Fruit fly (Drosophila melanogaster): Measurements from ENCODE around the gene dnc.
"Not testable (repeated sequence)": the region's sequence is repeated elsewhere in the genome, so short reads cannot be mapped to it uniquely, and the experiment has no call there.

Gene dnc

DNA sequence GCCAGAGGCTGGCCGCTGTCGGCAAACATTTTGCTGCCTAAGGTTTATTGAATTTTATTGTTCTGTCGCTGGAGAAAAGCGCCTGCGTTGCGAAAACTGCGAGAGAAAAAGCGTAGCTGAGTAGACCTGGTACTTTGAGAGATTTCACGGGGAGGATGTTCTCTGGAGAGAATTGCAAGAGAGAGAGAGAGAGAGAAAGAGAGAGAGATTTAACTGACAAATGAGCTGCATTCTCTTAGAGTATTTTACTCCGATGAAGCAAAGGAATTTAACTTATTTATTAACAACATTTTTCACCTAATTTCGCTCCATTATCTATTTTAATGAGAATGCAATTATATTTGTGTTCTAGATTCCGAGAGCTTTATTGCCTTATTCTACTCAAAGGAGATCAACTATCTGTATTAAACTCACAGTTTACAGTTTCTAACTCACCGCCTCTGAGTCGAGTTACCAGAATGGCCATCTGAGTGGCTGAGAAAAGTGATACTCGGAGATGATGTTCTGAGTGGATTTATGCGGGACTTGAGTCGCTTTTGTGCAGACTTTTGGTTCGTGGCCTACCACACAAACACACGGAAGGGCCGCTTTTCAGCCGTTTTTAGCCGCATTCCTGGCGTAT lies 14.7 kb downstream of the dnc start:
- TF ChIP-seq CTCF (optimal IDR thresholded peaks at IDR 0.05) (no peak), CG8478 (optimal IDR thresholded peaks at IDR 0.05) (no peak)

- peak; percentile 48 to 68 for TF ChIP-seq CTCF (optimal IDR thresholded peaks at IDR 0.05)
- no peak for TF ChIP-seq CG8478 (optimal IDR thresholded peaks at IDR 0.05)
These were observed 16.1 kb downstream of the dnc start for dm6 chrX:3192301-3192700.

dm6 chrX:3193774-3194173 lies 17.5 kb downstream of the dnc start:
- TF ChIP-seq CTCF (optimal IDR thresholded peaks at IDR 0.05), result no peak
- TF ChIP-seq CG8478 (optimal IDR thresholded peaks at IDR 0.05), result no peak

- TF ChIP-seq CG8478 (optimal IDR thresholded peaks at IDR 0.05) (no peak), CTCF (optimal IDR thresholded peaks at IDR 0.05) (no peak)
These were observed 29.9 kb downstream of the dnc start for dm6 chrX:3205887-3206794.

DNA sequence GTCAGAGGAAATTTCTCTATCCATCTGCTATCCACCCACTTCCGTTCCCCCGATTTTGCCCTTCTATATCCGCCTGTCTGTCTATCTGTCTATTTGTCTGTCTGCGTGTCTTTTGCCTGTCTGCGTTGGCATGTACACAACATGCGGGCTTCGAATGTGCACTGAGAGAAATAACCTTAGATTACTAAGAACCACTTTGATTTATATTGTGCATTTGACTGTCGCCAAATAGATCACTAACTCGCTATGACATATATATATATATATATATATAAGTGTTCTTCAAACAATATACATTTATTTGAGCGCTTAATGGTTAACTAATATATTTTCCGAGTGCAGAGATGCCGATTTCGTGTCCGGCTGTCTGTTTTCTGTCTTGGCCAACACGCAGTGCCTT lies 57.4 kb downstream of the dnc start:
- TF ChIP-seq CTCF (optimal IDR thresholded peaks at IDR 0.05) (no peak), CG8478 (optimal IDR thresholded peaks at IDR 0.05) (no peak)

DNA sequence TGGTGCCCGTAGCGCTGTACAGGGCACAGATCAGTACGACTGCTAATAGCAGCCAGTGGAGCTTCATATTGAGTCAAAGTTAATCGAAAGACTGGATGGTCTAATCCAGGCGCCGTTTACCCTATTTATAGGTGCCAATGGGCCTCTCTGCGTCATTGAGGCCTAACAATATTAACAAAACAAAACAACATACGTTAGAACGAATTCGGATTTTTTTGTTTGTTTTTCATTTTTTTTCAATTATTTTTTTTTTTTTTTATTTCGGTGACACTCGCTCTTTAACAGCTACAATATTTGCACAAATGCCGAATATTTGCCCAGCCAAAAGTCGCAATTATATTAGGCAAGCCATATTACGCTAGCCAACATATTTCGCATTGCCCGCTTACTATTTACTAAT lies 60.3 kb downstream of the dnc start, which contains the start of gene CG14265:
TSS of gene CG14265 (minus strand) at position 101 of the 400 bp plus-strand sequence.
- TF ChIP-seq CG8478 (optimal IDR thresholded peaks at IDR 0.05), result no peak
- TF ChIP-seq CTCF (optimal IDR thresholded peaks at IDR 0.05), result no peak

dm6 chrX:3240471-3240870 lies 64.2 kb downstream of the dnc start, which contains the start of gene ng2:
Gene ng2 (minus strand): TSS chrX:3240571.
- not testable (repeated sequence) for TF ChIP-seq CG8478, CTCF (optimal IDR thresholded peaks at IDR 0.05)

DNA sequence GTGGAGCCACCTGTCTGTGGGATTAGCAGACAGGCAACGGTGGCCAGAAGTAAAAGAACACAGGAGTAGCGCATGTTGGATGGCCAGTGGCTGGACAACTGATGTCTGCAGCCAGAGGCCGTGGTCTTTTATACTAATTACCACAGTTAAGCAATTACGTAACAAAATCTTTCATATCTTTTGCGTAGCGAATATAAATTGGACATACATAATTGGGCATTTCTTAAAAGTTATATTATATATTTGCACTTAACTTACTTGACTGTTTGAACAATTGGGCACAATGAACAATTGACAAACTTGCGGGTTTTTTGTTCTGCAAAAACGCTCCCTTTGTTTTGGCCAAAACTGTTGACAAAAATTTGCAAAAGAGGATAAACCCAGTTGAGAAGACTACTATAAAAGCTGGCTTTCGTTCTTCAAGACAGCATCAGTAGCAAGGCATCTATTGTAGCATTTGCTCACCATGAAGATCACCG lies 65.8 kb downstream of the dnc start, which contains the start of the genes ng3 and ng1:
TSS of gene ng3 (minus strand) at position 101 of the 479 bp plus-strand sequence.
TSS of gene ng1 (plus strand) at position 429 of the 479 bp plus-strand sequence.
- TF ChIP-seq CG8478 (optimal IDR thresholded peaks at IDR 0.05) (no peak), CTCF (optimal IDR thresholded peaks at IDR 0.05) (no peak)

dm6 chrX:3244120-3244519 lies 67.9 kb downstream of the dnc start, which contains the start of gene ng4:
Gene ng4 (minus strand): TSS chrX:3244220.
- TF ChIP-seq CG8478 (optimal IDR thresholded peaks at IDR 0.05) (no peak), CTCF (optimal IDR thresholded peaks at IDR 0.05) (no peak)

DNA sequence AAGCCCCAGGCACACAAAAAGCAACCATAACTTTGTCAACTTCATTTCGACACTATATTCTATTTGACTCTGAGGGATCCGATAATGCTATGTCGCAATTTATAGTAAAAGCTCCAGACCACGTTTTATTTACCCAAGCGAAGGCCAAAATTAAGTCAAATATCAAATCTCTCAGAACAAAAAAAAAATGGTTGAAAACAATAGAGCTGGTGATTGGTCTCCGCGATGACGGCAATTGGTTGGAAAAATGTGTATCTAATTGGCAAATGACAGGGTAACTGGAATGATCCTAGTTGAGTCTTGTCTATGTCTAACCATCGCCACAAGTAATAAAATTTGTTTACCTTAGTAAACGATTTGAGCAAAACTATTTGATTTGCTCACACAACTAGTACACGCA lies 72.9 kb downstream of the dnc start, which contains the start of gene Pig1:
TSS of gene Pig1 (minus strand) at position 101 of the 400 bp plus-strand sequence.
- TF ChIP-seq CG8478 (optimal IDR thresholded peaks at IDR 0.05) (no peak), CTCF (optimal IDR thresholded peaks at IDR 0.05) (no peak)

DNA sequence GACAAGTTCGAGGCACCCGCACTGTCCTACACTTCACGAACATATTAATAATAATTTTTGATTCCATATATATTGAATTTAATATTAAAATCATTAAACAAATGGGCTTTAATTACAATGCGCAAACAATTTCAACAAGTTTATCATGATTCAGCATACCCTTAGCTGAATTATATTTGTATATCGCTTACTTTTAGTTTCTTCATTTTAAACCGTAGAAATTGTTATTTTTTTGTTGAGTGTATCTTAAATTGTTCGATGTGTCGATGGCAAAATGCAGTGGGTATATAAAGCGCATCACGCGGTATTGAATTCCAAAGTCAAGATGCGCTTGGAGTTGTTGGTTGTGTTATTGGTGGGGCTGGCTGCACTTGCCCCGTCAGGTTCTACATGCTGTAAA lies 73.5 kb downstream of the dnc start, which contains the start of gene Sgs4:
TSS of gene Sgs4 (plus strand) at position 301 of the 400 bp plus-strand sequence.
- TF ChIP-seq CTCF (optimal IDR thresholded peaks at IDR 0.05) (no peak), CG8478 (optimal IDR thresholded peaks at IDR 0.05) (no peak)

- TF ChIP-seq CG8478 (optimal IDR thresholded peaks at IDR 0.05) (no peak), CTCF (optimal IDR thresholded peaks at IDR 0.05) (no peak)
These were observed 79.5 kb downstream of the dnc start for dm6 chrX:3255569-3256309.

DNA sequence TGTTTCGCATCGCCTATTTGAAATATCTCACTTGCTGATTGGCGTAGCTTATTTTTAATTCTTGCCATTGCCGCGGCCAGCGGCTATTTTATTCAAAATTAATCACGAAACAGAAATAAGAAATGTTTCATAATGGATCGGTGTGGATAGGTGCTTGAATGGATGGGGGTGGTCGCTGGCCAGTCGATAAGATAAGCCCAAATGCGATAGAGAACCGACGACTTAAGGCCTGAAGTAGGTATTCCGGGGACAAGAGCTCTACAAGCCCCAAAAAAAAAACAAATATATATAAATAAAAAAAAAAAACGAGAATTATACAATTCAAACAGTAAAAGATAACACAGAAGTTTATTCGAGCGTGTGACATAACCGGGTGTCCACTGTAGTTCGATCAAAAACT lies 84.3 kb downstream of the dnc start:
- no peak for TF ChIP-seq CTCF (optimal IDR thresholded peaks at IDR 0.05)
- TF ChIP-seq CG8478 (optimal IDR thresholded peaks at IDR 0.05), result no peak

- TF ChIP-seq CG8478 (optimal IDR thresholded peaks at IDR 0.05) (no peak), CTCF (optimal IDR thresholded peaks at IDR 0.05) (no peak)
These were observed 89.6 kb downstream of the dnc start for dm6 chrX:3265828-3266227.

dm6 chrX:3273557-3273956 lies 97.3 kb downstream of the dnc start:
- no peak for TF ChIP-seq CG8478 (optimal IDR thresholded peaks at IDR 0.05)
- TF ChIP-seq CTCF (optimal IDR thresholded peaks at IDR 0.05), result no peak

Data from S2 (cell line).